Fruit fly (Drosophila melanogaster): ENCODE results near the gene CG3857.

CG3857 gene

dm6 chrX:1948508-1949065 lies 8.7 kb upstream of the CG3857 start (continued):
- no peak for TF ChIP-seq ac (GFP tag; optimal IDR thresholded peaks at IDR 0.05)
- TF ChIP-seq Bteb2 (GFP tag; optimal IDR thresholded peaks at IDR 0.05): no peak
- peak; percentile 12 for TF ChIP-seq bab2 (GFP tag; optimal IDR thresholded peaks at IDR 0.05)
- TF ChIP-seq CG6765 (GFP tag; optimal IDR thresholded peaks at IDR 0.05): peak; percentile 62
- TF ChIP-seq CG6683 (GFP tag; optimal IDR thresholded peaks at IDR 0.05): peak; percentile 16
- peak; percentile 59 for TF ChIP-seq Fer3 (tag; optimal IDR thresholded peaks at IDR 0.05)
- TF ChIP-seq schlank (tag; optimal IDR thresholded peaks at IDR 0.05): peak; percentile 41
- no peak for TF ChIP-seq sens-2 (GFP tag; IDR thresholded peaks at IDR 0.05)
- 0 out of 2 replicates have a peak, but pooled peaks have one; percentile 10 for TF ChIP-seq crol (GFP tag; IDR thresholded peaks at IDR 0.05)
- peak; percentile 52 for TF ChIP-seq CG9727 (GFP tag; optimal IDR thresholded peaks at IDR 0.05)
- TF ChIP-seq CG16815 (GFP tag; optimal IDR thresholded peaks at IDR 0.05): peak; percentile 50
- TF ChIP-seq cwo (GFP tag; optimal IDR thresholded peaks at IDR 0.05): peak; percentile 59
- no peak for TF ChIP-seq MTF-1 (GFP tag; optimal IDR thresholded peaks at IDR 0.05; ENCODE audit: borderline replicate concordance)
- TF ChIP-seq Sox102F (GFP tag; optimal IDR thresholded peaks at IDR 0.05): peak; percentile 27
- peak; percentile 61 for TF ChIP-seq HmgZ (tag; optimal IDR thresholded peaks at IDR 0.05)
- peak; percentile 51; the same call in 1 of the 2 replicates for TF ChIP-seq sob (GFP tag; IDR thresholded peaks at IDR 0.05)
- peak; percentile 68 for TF ChIP-seq HLH54F (GFP tag; optimal IDR thresholded peaks at IDR 0.05)
- TF ChIP-seq wdn (GFP tag; IDR thresholded peaks at IDR 0.05): peak; percentile 67
- peak; percentile 47; the same call in 1 of the 3 replicates for TF ChIP-seq zfh1 (GFP tag; IDR thresholded peaks at IDR 0.05)
- no peak for TF ChIP-seq lola (GFP tag; optimal IDR thresholded peaks at IDR 0.05)
- TF ChIP-seq toy (GFP tag; IDR thresholded peaks at IDR 0.05): peak; percentile 55; the same call in 1 of the 2 replicates
- no peak for TF ChIP-seq Oaz (GFP tag; IDR thresholded peaks at IDR 0.05)
- TF ChIP-seq scrt (GFP tag; optimal IDR thresholded peaks at IDR 0.05): peak; percentile 55
- peak; percentile 64 for TF ChIP-seq bcd (GFP tag; optimal IDR thresholded peaks at IDR 0.05)
- no peak for TF ChIP-seq pan (optimal IDR thresholded peaks at IDR 0.05)
- peak in 1 of 2 experiments; percentile 27 for TF ChIP-seq pan (GFP tag; optimal IDR thresholded peaks at IDR 0.05 in 1 of 2, IDR thresholded peaks at IDR 0.05 in 1 of 2)
- peak; percentile 26 for TF ChIP-seq CG7928 (GFP tag; optimal IDR thresholded peaks at IDR 0.05)
- no peak for TF ChIP-seq sna (GFP tag; IDR thresholded peaks at IDR 0.05; ENCODE audit: partially characterized antibody)
- TF ChIP-seq Bgb (GFP tag; IDR thresholded peaks at IDR 0.05; ENCODE audit: partially characterized antibody): no peak
- TF ChIP-seq maf-S (GFP tag; optimal IDR thresholded peaks at IDR 0.05): peak; percentile 33
- TF ChIP-seq NFAT (GFP tag; IDR thresholded peaks at IDR 0.05): peak; percentile 57; the same call in 1 of the 2 replicates
- no peak for TF ChIP-seq pb (GFP tag; optimal IDR thresholded peaks at IDR 0.05)
- peak; percentile 10 to 52 for TF ChIP-seq Hr51 (GFP tag; optimal IDR thresholded peaks at IDR 0.05)
- TF ChIP-seq chinmo (GFP tag; IDR thresholded peaks at IDR 0.05; ENCODE audit: partially characterized antibody): no peak
- no peak for TF ChIP-seq amos (GFP tag; IDR thresholded peaks at IDR 0.05; ENCODE audit: partially characterized antibody)
- peak; percentile 57 for TF ChIP-seq ftz-f1 (GFP tag; optimal IDR thresholded peaks at IDR 0.05)
- TF ChIP-seq Trl (optimal IDR thresholded peaks at IDR 0.05): peak in 1 of 2 experiments; percentile 8
- TF ChIP-seq Trl (GFP tag; optimal IDR thresholded peaks at IDR 0.05): no peak
- TF ChIP-seq CG12391 (tag; optimal IDR thresholded peaks at IDR 0.05): peak; percentile 40
- 0 out of 3 replicates have a peak, but pooled peaks have one; percentile 23 for TF ChIP-seq CG7357 (GFP tag; IDR thresholded peaks at IDR 0.05)
- TF ChIP-seq CG18619 (GFP tag; optimal IDR thresholded peaks at IDR 0.05): peak; percentile 58
- no peak for TF ChIP-seq CG1602 (GFP tag; optimal IDR thresholded peaks at IDR 0.05)
- TF ChIP-seq MBD-R2 (GFP tag; IDR thresholded peaks at IDR 0.05): peak; percentile 44; the same call in 1 of the 2 replicates
- TF ChIP-seq Atf3 (GFP tag; optimal IDR thresholded peaks at IDR 0.05): no peak
- no peak for TF ChIP-seq Dip2 (GFP tag; IDR thresholded peaks at IDR 0.05)
- peak; percentile 50; the same call in 1 of the 2 replicates for TF ChIP-seq CG16779 (GFP tag; IDR thresholded peaks at IDR 0.05)
- peak; percentile 37 for TF ChIP-seq vfl (GFP tag; optimal IDR thresholded peaks at IDR 0.05)
- peak; percentile 77 for TF ChIP-seq Usf (GFP tag; optimal IDR thresholded peaks at IDR 0.05)
- peak; percentile 69 for TF ChIP-seq sens (GFP tag)
- no peak for TF ChIP-seq fu2 (GFP tag; optimal IDR thresholded peaks at IDR 0.05)

Data from whole organism, embryonic.